Worm (Caenorhabditis elegans): Measurements from ENCODE around the gene T28F3.5.

T28F3.5 gene

DNA sequence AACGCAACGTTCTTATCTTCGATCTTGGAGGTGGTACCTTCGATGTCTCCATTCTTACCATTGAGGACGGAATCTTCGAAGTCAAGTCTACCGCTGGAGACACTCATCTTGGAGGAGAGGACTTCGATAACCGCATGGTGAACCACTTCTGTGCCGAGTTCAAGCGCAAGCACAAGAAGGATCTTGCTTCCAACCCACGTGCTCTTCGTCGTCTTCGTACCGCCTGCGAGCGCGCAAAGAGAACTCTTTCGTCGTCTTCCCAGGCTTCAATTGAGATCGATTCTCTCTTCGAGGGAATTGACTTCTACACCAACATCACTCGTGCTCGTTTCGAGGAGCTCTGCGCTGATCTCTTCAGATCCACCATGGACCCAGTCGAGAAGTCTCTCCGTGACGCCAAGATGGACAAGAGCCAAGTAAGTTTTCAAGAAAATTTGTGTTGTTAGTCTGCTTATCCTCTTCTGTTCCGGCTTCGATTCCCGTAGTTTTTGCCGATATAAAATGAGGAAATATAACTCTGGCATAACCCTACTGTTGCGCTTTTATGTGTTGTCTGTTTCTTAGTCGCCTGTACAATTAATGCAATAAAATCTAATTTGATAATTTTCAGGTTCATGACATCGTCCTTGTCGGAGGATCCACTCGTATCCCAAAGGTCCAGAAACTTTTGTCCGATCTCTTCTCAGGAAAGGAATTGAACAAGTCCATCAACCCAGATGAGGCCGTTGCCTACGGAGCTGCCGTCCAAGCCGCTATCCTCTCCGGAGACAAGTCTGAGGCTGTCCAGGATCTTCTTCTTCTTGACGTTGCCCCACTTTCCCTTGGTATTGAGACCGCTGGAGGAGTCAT lies 14.8 kb upstream of the T28F3.5 start (continued):
- peak; percentile 75 for TF ChIP-seq snpc-1.2 (GFP tag; IDR thresholded peaks at IDR 0.05)
- TF ChIP-seq lin-13 (GFP tag; optimal IDR thresholded peaks at IDR 0.05), result peak; percentile 17
- peak; percentile 37 for TF ChIP-seq F49E8.2 (tag; optimal IDR thresholded peaks at IDR 0.05; ENCODE audit: borderline replicate concordance)
- peak; percentile 73 for TF ChIP-seq pha-4 (GFP tag; IDR thresholded peaks at IDR 0.05)
- TF ChIP-seq pha-4 (tag; optimal IDR thresholded peaks at IDR 0.05), result no peak
- TF ChIP-seq jun-1 (tag; optimal IDR thresholded peaks at IDR 0.05), result no peak
- TF ChIP-seq lin-29 (GFP tag; IDR thresholded peaks at IDR 0.05), result no peak
- no peak for TF ChIP-seq dmd-9 (GFP tag; IDR thresholded peaks at IDR 0.05)
- no peak for TF ChIP-seq hlh-11 (tag; optimal IDR thresholded peaks at IDR 0.05)
- TF ChIP-seq mep-1 (tag; optimal IDR thresholded peaks at IDR 0.05), result peak; percentile 14
- TF ChIP-seq unc-62 (GFP tag; optimal IDR thresholded peaks at IDR 0.05 in 1 of 2), result no peak
- no peak for TF ChIP-seq unc-62 (tag; optimal IDR thresholded peaks at IDR 0.05)
- TF ChIP-seq nhr-25 (tag; optimal IDR thresholded peaks at IDR 0.05; ENCODE audit: borderline replicate concordance, insufficient read depth), result no peak
- no peak for TF ChIP-seq mxl-2 (GFP tag; conservative IDR thresholded peaks at IDR 0.05)
- no peak for TF ChIP-seq F10B5.3 (tag; optimal IDR thresholded peaks at IDR 0.05)
- peak in 1 of 2 experiments; percentile 18; a peak in 1 of 4 replicates for TF ChIP-seq madf-5 (GFP tag; IDR thresholded peaks at IDR 0.05)
- peak; percentile 59; the same call in 1 of the 2 replicates for TF ChIP-seq zfp-3 (GFP tag; conservative IDR thresholded peaks at IDR 0.05)
- TF ChIP-seq zip-2 (tag; optimal IDR thresholded peaks at IDR 0.05), result no peak
- TF ChIP-seq set-16 (GFP tag; IDR thresholded peaks at IDR 0.05), result peak; percentile 59; the same call in 1 of the 2 replicates
- TF ChIP-seq dpl-1 (GFP tag; optimal IDR thresholded peaks at IDR 0.05), result no peak
- no peak; the same call in 1 of the 2 replicates for TF ChIP-seq zip-11 (GFP tag; IDR thresholded peaks at IDR 0.05)
- TF ChIP-seq hmg-1.1 (GFP tag; IDR thresholded peaks at IDR 0.05), result no peak
- peak; percentile 19; the same call in 1 of the 2 replicates for TF ChIP-seq F44E2.7 (GFP tag; IDR thresholded peaks at IDR 0.05)
- TF ChIP-seq Y48G9A.11 (GFP tag; IDR thresholded peaks at IDR 0.05), result no peak; the same call in 1 of the 2 replicates
- no peak for TF ChIP-seq nhr-102 (tag; optimal IDR thresholded peaks at IDR 0.05)
- TF ChIP-seq saeg-2 (GFP tag; IDR thresholded peaks at IDR 0.05), result 0 out of 2 replicates have a peak, but pooled peaks have one; percentile 32
- no peak for TF ChIP-seq daf-16 (GFP tag; optimal IDR thresholded peaks at IDR 0.05)
- TF ChIP-seq daf-16 (tag; optimal IDR thresholded peaks at IDR 0.05), result peak; percentile 12
- TF ChIP-seq ctbp-1 (GFP tag; IDR thresholded peaks at IDR 0.05), result peak; percentile 34; the same call in 1 of the 2 replicates
- TF ChIP-seq dmd-6 (GFP tag; IDR thresholded peaks at IDR 0.05), result no peak
- TF ChIP-seq egl-43 (GFP tag; IDR thresholded peaks at IDR 0.05), result 0 out of 2 replicates have a peak, but pooled peaks have one; percentile 50
- TF ChIP-seq T26A8.4 (GFP tag; IDR thresholded peaks at IDR 0.05), result peak; percentile 24; the same call in 1 of the 2 replicates

DNA sequence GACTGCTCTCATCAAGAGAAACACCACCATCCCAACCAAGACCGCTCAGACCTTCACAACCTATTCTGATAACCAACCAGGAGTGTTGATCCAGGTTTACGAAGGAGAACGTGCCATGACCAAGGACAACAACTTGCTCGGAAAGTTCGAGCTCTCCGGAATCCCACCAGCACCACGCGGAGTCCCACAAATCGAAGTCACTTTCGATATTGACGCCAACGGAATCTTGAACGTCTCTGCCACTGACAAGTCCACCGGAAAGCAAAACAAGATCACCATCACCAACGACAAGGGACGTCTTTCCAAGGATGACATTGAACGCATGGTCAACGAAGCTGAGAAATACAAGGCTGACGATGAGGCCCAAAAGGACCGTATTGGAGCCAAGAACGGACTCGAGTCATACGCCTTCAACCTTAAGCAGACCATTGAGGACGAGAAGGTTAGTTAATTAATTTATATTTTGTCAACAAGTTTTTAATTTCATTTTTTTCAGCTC lies 14.1 kb upstream of the T28F3.5 start:
- TF ChIP-seq nhr-237 (tag; optimal IDR thresholded peaks at IDR 0.05) (no peak), arid-1 (GFP tag; conservative IDR thresholded peaks at IDR 0.05) (no peak), zip-11 (GFP tag; IDR thresholded peaks at IDR 0.05) (no peak), php-3 (GFP tag; IDR thresholded peaks at IDR 0.05) (no peak), dmd-6 (GFP tag; IDR thresholded peaks at IDR 0.05) (peak; percentile 13; the same call in 1 of the 2 replicates), lin-1 (GFP tag; IDR thresholded peaks at IDR 0.05) (no peak), F44E2.7 (GFP tag; IDR thresholded peaks at IDR 0.05) (no peak), mes-2 (tag; optimal IDR thresholded peaks at IDR 0.05; ENCODE audit: poor library complexity, severe bottlenecking) (peak; percentile 22), zfp-2 (tag; optimal IDR thresholded peaks at IDR 0.05) (no peak), Y105C5A.15 (GFP tag; IDR thresholded peaks at IDR 0.05) (no peak), madf-5 (GFP tag; IDR thresholded peaks at IDR 0.05) (no peak), nhr-48 (tag; optimal IDR thresholded peaks at IDR 0.05) (no peak), daf-19 (GFP tag; conservative IDR thresholded peaks at IDR 0.05) (0 out of 2 replicates have a peak, but pooled peaks have one; percentile 6), nhr-41 (GFP tag; IDR thresholded peaks at IDR 0.05) (no peak), hlh-30 (tag; optimal IDR thresholded peaks at IDR 0.05; ENCODE audit: insufficient read depth) (peak; percentile 1), F26F4.8 (GFP tag; conservative IDR thresholded peaks at IDR 0.05) (0 out of 2 replicates have a peak, but pooled peaks have one; percentile 5), nhr-6 (tag; optimal IDR thresholded peaks at IDR 0.05) (no peak), ama-1 (optimal IDR thresholded peaks at IDR 0.05) (peak; percentile 75), rbr-2 (tag; optimal IDR thresholded peaks at IDR 0.05) (peak; percentile 17)
